Worm (Caenorhabditis elegans) whole organism, young adult: Measurements from ENCODE around the gene nhr-28.

Experiments used
- F23B12.7 ChIP-seq: sonication (generic microtip); optimal IDR thresholded peaks from 2 replicates; lab custom pipeline; 2017; ENCODE audit warnings: missing genetic modification characterization, mild to moderate bottlenecking, missing compliant biosample characterization, antibody characterized with exemption, moderate library complexity; ENCODE audit not compliant: insufficient read depth
- F49E8.2 ChIP-seq: sonication (generic microtip); optimal IDR thresholded peaks from 3 replicates; lab custom pipeline; 2017; ENCODE audit warnings: missing genetic modification characterization, mild to moderate bottlenecking, missing compliant biosample characterization, antibody characterized with exemption, moderate library complexity; ENCODE audit not compliant: insufficient read depth
- ama-1 ChIP-seq, 3 experiments: fragments of 150-350 bp in 1 of 3; sonication (generic microtip) in 2 of 3; optimal IDR thresholded peaks; 2 replicates each; lab custom pipeline; 2014 to 2018; ENCODE audit warnings: missing biosample characterization in 2 of 3, missing genetic modification characterization in 2 of 3, missing genetic modification reagents in 2 of 3
- fkh-3 ChIP-seq: sonication (generic microtip); optimal IDR thresholded peaks from 2 replicates; lab custom pipeline; 2016; ENCODE audit warnings: mild to moderate bottlenecking, missing genetic modification characterization, missing compliant biosample characterization
- let-526 ChIP-seq: fragments of 200-800 bp; sonication (Bioruptor generic); IDR thresholded peaks from 2 replicates; pipeline ENCODE4 v1.3.6; 2022; ENCODE audit warnings: missing genetic modification reagents, missing genetic modification characterization, missing compliant biosample characterization
- mxl-1 ChIP-seq: sonication (generic microtip); optimal IDR thresholded peaks from 2 replicates; lab custom pipeline; 2016; ENCODE audit warnings: missing genetic modification characterization, missing compliant biosample characterization
- nfya-2 ChIP-seq: fragments of 200-800 bp; sonication (Bioruptor generic); IDR thresholded peaks from 2 replicates; pipeline ENCODE4 v1.3.6; 2022; ENCODE audit warnings: missing genetic modification reagents, missing genetic modification characterization, missing compliant biosample characterization
- nhr-90 ChIP-seq: sonication (generic microtip); optimal IDR thresholded peaks from 2 replicates; lab custom pipeline; 2016; ENCODE audit warnings: missing genotype, mild to moderate bottlenecking, missing genetic modification characterization, missing compliant biosample characterization
- snpc-4 ChIP-seq, 5 experiments: fragments of 150-350 bp in 1 of 5; sonication (generic microtip) in 4 of 5; optimal IDR thresholded peaks; 2 replicates each; lab custom pipeline; 2014 to 2018; ENCODE audit warnings: missing genetic modification characterization in 5 of 5, missing biosample characterization in 3 of 5, antibody characterized with exemption in 2 of 5, mild to moderate bottlenecking in 2 of 5, missing compliant biosample characterization in 2 of 5, missing genotype in 2 of 5, moderate library complexity in 2 of 5, missing genetic modification reagents in 1 of 5
- unc-62 ChIP-seq: fragments of 150-350 bp; optimal IDR thresholded peaks from 2 replicates; lab custom pipeline; 2014; ENCODE audit warnings: missing biosample characterization, missing genetic modification reagents, missing genetic modification characterization

DNA sequence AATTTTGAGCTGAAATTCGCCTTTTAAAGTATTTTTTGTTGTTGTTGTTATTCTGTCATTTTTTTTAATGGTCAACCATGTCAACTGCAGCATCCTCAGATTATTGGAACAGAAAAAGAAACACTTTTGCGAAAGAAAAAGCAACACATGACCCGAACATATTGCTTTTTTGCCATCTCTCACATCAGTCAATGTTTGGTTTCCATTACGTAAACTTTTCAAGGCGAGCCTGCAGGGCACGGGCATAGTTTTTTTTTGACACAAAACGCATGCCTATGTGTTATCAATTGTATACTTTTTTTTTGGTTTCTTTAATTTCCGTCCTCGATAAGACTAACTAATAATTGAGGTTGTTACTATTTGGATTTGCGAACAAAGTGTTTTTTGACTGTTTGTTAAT, 17.4 kb upstream of the nhr-28 start:
- TF ChIP-seq fkh-3 (tag; lab: Kevin White, UChicago) (no peak), unc-62 (GFP tag; lab: Kevin White, UChicago) (no peak), snpc-4 (GFP tag; optimal IDR thresholded peaks at IDR 0.05; lab: Kevin White, UChicago) (no peak), snpc-4 (tag; optimal IDR thresholded peaks at IDR 0.05; lab: Kevin White, UChicago) (no peak), nhr-90 (tag; lab: Kevin White, UChicago) (no peak), F23B12.7 (tag; lab: Kevin White, UChicago) (no peak), mxl-1 (tag; lab: Kevin White, UChicago) (no peak), F49E8.2 (tag; lab: Kevin White, UChicago) (no peak), nfya-2 (no peak), ama-1 (optimal IDR thresholded peaks at IDR 0.05; lab: Kevin White, UChicago) (no peak), ama-1 (GFP tag; optimal IDR thresholded peaks at IDR 0.05; lab: Kevin White, UChicago) (no peak), let-526 (no peak)
